Fruit fly (Drosophila melanogaster) whole organism, prepupa: ENCODE results near the gene SKIP.

ENCODE experiments used
- CG10669 ChIP-seq: fragments of 200-800 bp; sonication (Bioruptor generic); optimal IDR thresholded peaks from 3 replicates; lab custom pipeline; 2018; ENCODE audit warnings: missing biosample characterization, mild to moderate bottlenecking, missing genetic modification characterization, moderate library complexity
- CG11762 ChIP-seq: fragments of 200-800 bp; sonication (Bioruptor generic); optimal IDR thresholded peaks from 3 replicates; lab custom pipeline; 2016; ENCODE audit warnings: missing biosample characterization, missing genetic modification characterization; ENCODE audit not compliant: insufficient read depth
- CG3032 ChIP-seq: fragments of 200-800 bp; optimal IDR thresholded peaks from 2 replicates; lab custom pipeline; 2019; ENCODE audit warnings: missing biosample characterization, mild to moderate bottlenecking, missing genetic modification characterization, moderate library complexity
- CG32006 ChIP-seq: fragments of 200-800 bp; sonication (Bioruptor generic); optimal IDR thresholded peaks from 3 replicates; lab custom pipeline; 2017; ENCODE audit warnings: missing biosample characterization, mild to moderate bottlenecking, missing genetic modification characterization
- CG4318 ChIP-seq: fragments of 200-800 bp; sonication (Bioruptor generic); optimal IDR thresholded peaks from 3 replicates; lab custom pipeline; 2017; ENCODE audit warnings: missing biosample characterization, mild to moderate bottlenecking, missing genetic modification characterization
- Eip78C ChIP-seq: fragments of 200-800 bp; sonication (Bioruptor generic); peaks from one replicate; lab custom pipeline; 2016; ENCODE audit warnings: missing biosample characterization, missing genetic modification characterization
- Hr39 ChIP-seq: fragments of 200-800 bp; sonication (Bioruptor generic); optimal IDR thresholded peaks from 2 replicates; lab custom pipeline; 2016; ENCODE audit warnings: missing biosample characterization, missing genetic modification characterization
- Met ChIP-seq: fragments of 200-800 bp; sonication (Bioruptor generic); optimal IDR thresholded peaks from 3 replicates; lab custom pipeline; 2016; ENCODE audit warnings: missing biosample characterization, missing genetic modification characterization
- fd59A ChIP-seq: fragments of 200-800 bp; sonication (Bioruptor generic); optimal IDR thresholded peaks from 2 replicates; lab custom pipeline; 2017; ENCODE audit warnings: missing biosample characterization, mild to moderate bottlenecking, missing genetic modification characterization, missing genetic modification reagents
- net ChIP-seq: fragments of 200-800 bp; sonication (Bioruptor generic); optimal IDR thresholded peaks from 3 replicates; lab custom pipeline; 2016; ENCODE audit warnings: missing biosample characterization, missing genetic modification characterization
- topi ChIP-seq: fragments of 200-800 bp; sonication (Bioruptor generic); optimal IDR thresholded peaks from 3 replicates; lab custom pipeline; 2016; ENCODE audit warnings: missing biosample characterization, missing genetic modification characterization

DNA sequence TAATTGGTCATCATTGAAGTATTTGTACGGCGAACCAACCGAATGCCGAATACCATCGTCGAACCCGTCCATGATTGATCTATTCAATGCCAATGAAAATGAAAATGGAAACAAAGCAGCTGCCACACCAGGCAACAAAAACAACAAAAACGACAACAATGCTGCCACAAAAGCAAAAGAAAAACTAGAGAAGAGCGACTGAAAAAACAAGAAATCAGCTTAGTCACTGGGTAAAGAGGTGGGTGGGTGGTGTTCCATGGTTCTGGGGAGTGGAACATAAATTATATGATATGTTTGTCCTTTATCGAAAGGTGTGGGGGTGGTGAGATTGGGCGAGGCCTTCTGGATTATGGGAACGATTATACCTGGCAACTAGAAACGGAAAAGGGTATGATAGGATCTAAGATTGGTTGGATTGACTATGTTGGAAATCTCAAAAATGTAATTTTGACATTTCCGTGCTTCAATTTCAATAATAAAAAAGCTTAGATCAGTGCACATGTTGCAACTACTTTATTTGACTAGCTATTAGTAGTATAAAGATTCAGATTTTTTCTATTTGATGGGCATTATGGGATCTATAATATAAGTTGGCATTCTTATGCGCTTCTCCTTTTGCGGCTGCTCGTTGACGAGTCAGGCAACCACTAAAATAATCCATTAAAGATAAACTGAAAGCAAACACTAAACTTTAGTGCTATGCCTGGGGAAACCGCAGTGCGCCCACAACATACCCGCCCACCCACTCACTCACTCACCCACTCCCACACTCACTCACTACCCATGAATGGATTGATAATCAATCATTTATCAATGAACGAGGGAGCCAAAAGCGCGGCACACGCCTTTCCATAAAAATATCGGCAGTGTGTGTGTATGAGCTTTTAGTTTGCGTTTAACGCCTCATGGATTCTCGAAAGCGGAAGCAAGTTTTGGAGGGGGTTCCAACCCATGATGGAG is 39.1 kb downstream of the SKIP start:
- TF ChIP-seq Eip78C (GFP tag; lab: Kevin White, UChicago) (no peak), CG10669 (GFP tag; lab: Kevin White, UChicago) (no peak), net (GFP tag; lab: Kevin White, UChicago) (no peak), Met (GFP tag; lab: Kevin White, UChicago) (no peak), CG4318 (no peak), CG3032 (tag; lab: Kevin White, UChicago) (no peak), CG11762 (GFP tag; lab: Kevin White, UChicago) (no peak), fd59A (GFP tag; lab: Kevin White, UChicago) (no peak), topi (GFP tag; lab: Kevin White, UChicago) (no peak), Hr39 (GFP tag; lab: Kevin White, UChicago) (no peak), CG32006 (no peak)
